Worm (Caenorhabditis elegans) whole organism, L1 larva: ENCODE results near the gene eak-7.

Source experiments
- C04F5.9 ChIP-seq: sonication (generic microtip); optimal IDR thresholded peaks from 2 replicates; lab custom pipeline; 2016; ENCODE audit warnings: missing genetic modification characterization, missing compliant biosample characterization
- C16A3.4 ChIP-seq: fragments of 150-350 bp; optimal IDR thresholded peaks from 2 replicates; lab custom pipeline; 2014; ENCODE audit warnings: missing biosample characterization, missing genetic modification characterization
- Y116A8C.19 ChIP-seq: sonication (generic microtip); optimal IDR thresholded peaks from 2 replicates; lab custom pipeline; 2016; ENCODE audit warnings: missing compliant biosample characterization, missing genetic modification characterization, borderline replicate concordance
- aha-1 ChIP-seq: fragments of 150-350 bp; optimal IDR thresholded peaks from 2 replicates; lab custom pipeline; 2014; ENCODE audit warnings: missing biosample characterization, missing genetic modification characterization
- ceh-82 ChIP-seq, 3 experiments: fragments of 150-350 bp in 1 of 3; sonication (generic microtip) in 2 of 3; optimal IDR thresholded peaks; 2 replicates each; lab custom pipeline; 2014 to 2017; ENCODE audit warnings: missing biosample characterization in 3 of 3, missing genetic modification characterization in 3 of 3
- ceh-88 ChIP-seq: fragments of 200-800 bp; sonication (Bioruptor generic); IDR thresholded peaks from 2 replicates; pipeline ENCODE4 v1.3.6; 2022; ENCODE audit warnings: missing genetic modification characterization, missing compliant biosample characterization
- ces-1 ChIP-seq: fragments of 150-350 bp; optimal IDR thresholded peaks from 2 replicates; lab custom pipeline; 2014; ENCODE audit warnings: missing biosample characterization, missing genetic modification reagents, missing genetic modification characterization
- dpl-1 ChIP-seq, 3 experiments: fragments of 150-350 bp in 2 of 3; sonication (generic microtip) in 1 of 3; optimal IDR thresholded peaks; 2 replicates each; lab custom pipeline; 2014 to 2017; ENCODE audit warnings: missing biosample characterization in 3 of 3, missing genetic modification characterization in 3 of 3, missing genetic modification reagents in 3 of 3
- efl-1 ChIP-seq, 4 experiments: fragments of 150-350 bp; optimal IDR thresholded peaks in 3 of 4; peaks in 1 of 4; 1 replicate in 1 of 4; 2 replicates in 3 of 4; lab custom pipeline; 2014; ENCODE audit warnings: missing biosample characterization in 2 of 4, missing genetic modification characterization in 2 of 4, missing genetic modification reagents in 2 of 4
- efl-3 ChIP-seq: fragments of 200-800 bp; sonication (Bioruptor generic); optimal IDR thresholded peaks from 2 replicates; lab custom pipeline; 2018; ENCODE audit warnings: mild to moderate bottlenecking, missing genetic modification characterization, missing compliant biosample characterization
- egl-13 ChIP-seq: sonication (generic microtip); optimal IDR thresholded peaks from 2 replicates; lab custom pipeline; 2016; ENCODE audit warnings: missing genotype, missing genetic modification reagents, missing genetic modification characterization, missing compliant biosample characterization
- elt-2 ChIP-seq: sonication (generic microtip); optimal IDR thresholded peaks from 2 replicates; lab custom pipeline; 2016; ENCODE audit warnings: missing genetic modification characterization, mild to moderate bottlenecking, inconsistent platforms, missing compliant biosample characterization, missing genetic modification reagents
- fkh-10 ChIP-seq: sonication (generic microtip); optimal IDR thresholded peaks from 2 replicates; lab custom pipeline; 2017; ENCODE audit warnings: missing biosample characterization, missing genetic modification reagents, missing genetic modification characterization
- fkh-4 ChIP-seq: sonication (generic microtip); optimal IDR thresholded peaks from 2 replicates; lab custom pipeline; 2016; ENCODE audit warnings: missing compliant biosample characterization, missing genetic modification characterization, borderline replicate concordance
- fkh-8 ChIP-seq: sonication (generic microtip); optimal IDR thresholded peaks from 2 replicates; lab custom pipeline; 2016; ENCODE audit warnings: mild to moderate bottlenecking, missing genetic modification characterization, missing compliant biosample characterization
- fos-1 ChIP-seq: fragments of 150-350 bp; optimal IDR thresholded peaks from 2 replicates; lab custom pipeline; 2014; ENCODE audit warnings: missing biosample characterization, missing genetic modification characterization
- grh-1 ChIP-seq: fragments of 200-800 bp; sonication (Bioruptor generic); IDR thresholded peaks from 2 replicates; pipeline ENCODE4 v1.3.6; 2022; ENCODE audit warnings: missing genetic modification reagents, missing genetic modification characterization, missing compliant biosample characterization
- hlh-17 ChIP-seq: fragments of 200-800 bp; sonication (Bioruptor generic); optimal IDR thresholded peaks from 2 replicates; lab custom pipeline; 2018; ENCODE audit warnings: missing genetic modification characterization, mild to moderate bottlenecking, missing compliant biosample characterization, moderate library complexity, borderline replicate concordance
- hlh-4 ChIP-seq: sonication (generic microtip); optimal IDR thresholded peaks from 2 replicates; lab custom pipeline; 2016; ENCODE audit warnings: mild to moderate bottlenecking, missing genetic modification characterization, missing compliant biosample characterization
- hpl-2 ChIP-seq: fragments of 150-350 bp; optimal IDR thresholded peaks from 2 replicates; lab custom pipeline; 2014; ENCODE audit warnings: missing biosample characterization, missing genetic modification reagents, missing genetic modification characterization
- isw-1 ChIP-seq: fragments of 200-800 bp; sonication (Bioruptor generic); IDR thresholded peaks from 2 replicates; pipeline ENCODE4 v1.3.6; 2022; ENCODE audit warnings: missing genetic modification characterization, missing compliant biosample characterization
- jun-1 ChIP-seq: fragments of 150-350 bp; optimal IDR thresholded peaks from 2 replicates; lab custom pipeline; 2014; ENCODE audit warnings: missing biosample characterization, missing genetic modification reagents, missing genetic modification characterization
- lin-14 ChIP-seq: fragments of 200-800 bp; sonication (Bioruptor generic); optimal IDR thresholded peaks from 2 replicates; lab custom pipeline; 2018; ENCODE audit warnings: mild to moderate bottlenecking, missing genetic modification characterization, moderate library complexity, missing compliant biosample characterization
- lin-35 ChIP-seq, 2 experiments: fragments of 150-350 bp; optimal IDR thresholded peaks; 2 replicates each; lab custom pipeline; 2014; ENCODE audit warnings: missing biosample characterization in 2 of 2, missing genetic modification characterization in 2 of 2, missing genetic modification reagents in 2 of 2
- lin-39 ChIP-seq: fragments of 150-350 bp; optimal IDR thresholded peaks from 2 replicates; lab custom pipeline; 2014; ENCODE audit warnings: missing biosample characterization, missing genetic modification reagents, missing genetic modification characterization
- lsy-2 ChIP-seq, 2 experiments: fragments of 150-350 bp; optimal IDR thresholded peaks; 2 replicates each; lab custom pipeline; 2014; ENCODE audit warnings: missing biosample characterization in 2 of 2, missing genetic modification characterization in 2 of 2
- mab-9 ChIP-seq: fragments of 200-800 bp; sonication (Bioruptor generic); IDR thresholded peaks from 2 replicates; pipeline ENCODE4 v1.3.6; 2022; ENCODE audit warnings: missing genetic modification reagents, missing genetic modification characterization, missing compliant biosample characterization
- mdl-1 ChIP-seq, 2 experiments: fragments of 150-350 bp; optimal IDR thresholded peaks; 2 replicates each; lab custom pipeline; 2014 to 2017; ENCODE audit warnings: missing biosample characterization in 2 of 2, missing genetic modification characterization in 2 of 2, inconsistent platforms in 1 of 2
- mep-1 ChIP-seq: fragments of 150-350 bp; optimal IDR thresholded peaks from 2 replicates; lab custom pipeline; 2014; ENCODE audit warnings: missing biosample characterization, missing genetic modification characterization
- nhr-11 ChIP-seq: fragments of 150-350 bp; optimal IDR thresholded peaks from 2 replicates; lab custom pipeline; 2014; ENCODE audit warnings: missing biosample characterization, missing genetic modification characterization
- nhr-20 ChIP-seq: sonication (generic microtip); optimal IDR thresholded peaks from 2 replicates; lab custom pipeline; 2016; ENCODE audit warnings: mild to moderate bottlenecking, missing genetic modification characterization, missing compliant biosample characterization
- nhr-237 ChIP-seq: fragments of 150-350 bp; optimal IDR thresholded peaks from 2 replicates; lab custom pipeline; 2014; ENCODE audit warnings: missing biosample characterization, missing genetic modification characterization
- nhr-28 ChIP-seq: fragments of 150-350 bp; optimal IDR thresholded peaks from 2 replicates; lab custom pipeline; 2014; ENCODE audit warnings: missing biosample characterization, missing genetic modification characterization
- nhr-47 ChIP-seq: sonication (generic microtip); optimal IDR thresholded peaks from 2 replicates; lab custom pipeline; 2016; ENCODE audit warnings: mild to moderate bottlenecking, missing genetic modification characterization, moderate library complexity, missing compliant biosample characterization
- nhr-71 ChIP-seq: sonication (generic microtip); optimal IDR thresholded peaks from 2 replicates; lab custom pipeline; 2016; ENCODE audit warnings: mild to moderate bottlenecking, missing genetic modification characterization, moderate library complexity, missing compliant biosample characterization
- nhr-77 ChIP-seq: fragments of 150-350 bp; optimal IDR thresholded peaks from 2 replicates; lab custom pipeline; 2014; ENCODE audit warnings: missing biosample characterization, missing genetic modification characterization
- nhr-84 ChIP-seq: sonication (generic microtip); optimal IDR thresholded peaks from 2 replicates; lab custom pipeline; 2017; ENCODE audit warnings: missing biosample characterization, missing genetic modification characterization
- nhr-85 ChIP-seq: sonication (generic microtip); peaks from one replicate; lab custom pipeline; 2016; ENCODE audit warnings: missing genetic modification characterization, inconsistent platforms, missing compliant biosample characterization
- pag-3 ChIP-seq: sonication (generic microtip); optimal IDR thresholded peaks from 2 replicates; lab custom pipeline; 2017; ENCODE audit warnings: missing genetic modification characterization, mild to moderate bottlenecking, missing compliant biosample characterization, antibody characterized with exemption, borderline replicate concordance; ENCODE audit not compliant: insufficient read depth
- pqm-1 ChIP-seq: sonication (generic microtip); optimal IDR thresholded peaks from 3 replicates; lab custom pipeline; 2017; ENCODE audit warnings: missing biosample characterization, missing genetic modification characterization
- rnt-1 ChIP-seq: sonication (generic microtip); optimal IDR thresholded peaks from 2 replicates; lab custom pipeline; 2016; ENCODE audit warnings: mild to moderate bottlenecking, missing genetic modification characterization, moderate library complexity, missing compliant biosample characterization
- skn-1 ChIP-seq: fragments of 150-350 bp; optimal IDR thresholded peaks from 2 replicates; lab custom pipeline; 2014; ENCODE audit warnings: missing biosample characterization, missing genetic modification characterization
- snu-23 ChIP-seq: sonication (generic microtip); optimal IDR thresholded peaks from 2 replicates; lab custom pipeline; 2016; ENCODE audit warnings: missing genetic modification characterization, missing compliant biosample characterization
- unc-130 ChIP-seq: fragments of 150-350 bp; optimal IDR thresholded peaks from 2 replicates; lab custom pipeline; 2017; ENCODE audit warnings: missing biosample characterization, missing genetic modification characterization, inconsistent platforms
- unc-86 ChIP-seq: sonication (generic microtip); optimal IDR thresholded peaks from 2 replicates; lab custom pipeline; 2016; ENCODE audit warnings: missing genetic modification characterization, missing compliant biosample characterization
- vab-15 ChIP-seq: sonication (generic microtip); optimal IDR thresholded peaks from 2 replicates; lab custom pipeline; 2017; ENCODE audit warnings: missing genotype, mild to moderate bottlenecking, missing genetic modification characterization, missing compliant biosample characterization
- zag-1 ChIP-seq: fragments of 150-350 bp; optimal IDR thresholded peaks from 2 replicates; lab custom pipeline; 2014; ENCODE audit warnings: missing biosample characterization, missing genetic modification characterization
- ztf-11 ChIP-seq, 2 experiments: sonication (generic microtip); optimal IDR thresholded peaks; 2 replicates each; lab custom pipeline; 2016 to 2017; ENCODE audit warnings: missing genetic modification characterization in 2 of 2, missing biosample characterization in 1 of 2, missing compliant biosample characterization in 1 of 2

eak-7 gene

DNA sequence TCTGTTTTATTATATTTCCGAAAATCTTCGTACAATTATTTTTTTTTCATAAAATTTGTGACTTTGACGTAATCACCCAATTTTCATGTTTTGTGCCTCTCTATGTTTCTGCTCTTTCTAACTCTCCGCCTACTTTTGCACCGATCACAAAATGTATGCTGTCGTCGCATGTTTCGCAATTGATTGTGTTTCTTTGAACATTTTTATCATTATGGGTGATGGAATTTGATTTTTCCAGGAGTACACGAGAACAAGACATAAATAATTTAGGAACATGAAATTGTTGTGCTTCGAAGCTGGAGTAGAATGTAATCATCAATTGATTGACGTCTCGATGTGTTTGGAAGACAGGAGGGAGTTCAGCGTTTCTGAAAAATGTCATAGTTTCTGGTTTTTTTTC, 35.2 kb upstream of the eak-7 start:
- peak in 1 of 2 experiments; percentile 24 for TF ChIP-seq lin-35 (GFP tag; optimal IDR thresholded peaks at IDR 0.05; lab: Kevin White, UChicago)
- TF ChIP-seq nhr-85 (tag; lab: Kevin White, UChicago) = no peak
- no peak for TF ChIP-seq mdl-1 (tag; optimal IDR thresholded peaks at IDR 0.05; lab: Kevin White, UChicago)
- no peak for TF ChIP-seq C04F5.9 (tag; lab: Kevin White, UChicago)
- TF ChIP-seq fkh-8 (tag; lab: Kevin White, UChicago) = no peak
- no peak for TF ChIP-seq hlh-4
- peak; percentile 7 for TF ChIP-seq nhr-20 (tag; lab: Kevin White, UChicago)
- peak; percentile 55 for TF ChIP-seq elt-2 (tag; lab: Kevin White, UChicago)
- TF ChIP-seq fkh-4 (tag; lab: Kevin White, UChicago) = no peak
- TF ChIP-seq hlh-17 = no peak
- no peak for TF ChIP-seq egl-13
- TF ChIP-seq unc-86 (tag; lab: Kevin White, UChicago) = no peak
- no peak for TF ChIP-seq jun-1
- no peak for TF ChIP-seq aha-1 (tag; lab: Kevin White, UChicago)
- no peak for TF ChIP-seq efl-3 (GFP tag; lab: Kevin White, UChicago)
- no peak for TF ChIP-seq grh-1
- TF ChIP-seq lin-39 (tag; lab: Kevin White, UChicago) = no peak
- no peak for TF ChIP-seq lsy-2 (tag; optimal IDR thresholded peaks at IDR 0.05; lab: Kevin White, UChicago)
- no peak for TF ChIP-seq nhr-11
- TF ChIP-seq isw-1 (GFP tag; lab: Robert Waterston, UW) = no peak
- no peak for TF ChIP-seq efl-1 (optimal IDR thresholded peaks at IDR 0.05; lab: Kevin White, UChicago)
- no peak for TF ChIP-seq efl-1 (GFP tag; optimal IDR thresholded peaks at IDR 0.05 in 1 of 2; lab: Kevin White, UChicago)
- no peak for TF ChIP-seq unc-130 (tag; lab: Kevin White, UChicago)
- no peak for TF ChIP-seq zag-1
- TF ChIP-seq Y116A8C.19 (tag; lab: Kevin White, UChicago) = no peak
- TF ChIP-seq ceh-82 (tag; optimal IDR thresholded peaks at IDR 0.05; lab: Kevin White, UChicago) = no peak
- no peak for TF ChIP-seq skn-1 (tag; lab: Kevin White, UChicago)
- no peak for TF ChIP-seq pag-3 (tag; lab: Kevin White, UChicago)
- no peak for TF ChIP-seq nhr-71 (tag; lab: Kevin White, UChicago)
- TF ChIP-seq nhr-77 (tag; lab: Kevin White, UChicago) = no peak
- no peak for TF ChIP-seq nhr-47 (tag; lab: Kevin White, UChicago)
- TF ChIP-seq pqm-1 (tag; lab: Kevin White, UChicago) = peak; percentile 10
- no peak for TF ChIP-seq lin-14 (GFP tag; lab: Kevin White, UChicago)

DNA sequence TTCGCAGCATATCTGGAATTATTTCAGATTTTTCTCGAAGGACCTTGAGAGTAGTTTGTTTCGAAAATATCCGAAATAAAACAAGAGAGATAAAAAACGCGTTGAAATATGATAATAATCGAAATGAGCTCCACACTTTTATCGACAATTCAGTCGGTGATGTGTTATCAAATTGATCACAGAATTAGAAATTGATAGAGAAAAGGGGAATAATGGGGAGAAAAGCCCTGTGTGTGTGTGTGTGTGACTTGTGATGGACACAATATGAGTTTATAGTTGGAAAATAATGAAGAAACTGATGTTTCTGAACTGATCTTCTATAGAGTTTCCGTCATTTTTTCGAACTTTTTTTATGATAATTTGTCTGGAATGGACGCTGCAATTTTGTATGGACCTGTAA, 33.4 kb upstream of the eak-7 start, which contains the start of gene pgp-1:
TSS of gene pgp-1 (minus strand) at position 12 of the 400 bp plus-strand sequence.
- TF ChIP-seq ceh-82 (tag; optimal IDR thresholded peaks at IDR 0.05; lab: Kevin White, UChicago) (no peak), unc-130 (tag; lab: Kevin White, UChicago) (no peak), nhr-71 (tag; lab: Kevin White, UChicago) (no peak), ceh-88 (GFP tag; lab: Robert Waterston, UW) (no peak), nhr-237 (tag; lab: Kevin White, UChicago) (no peak), pag-3 (tag; lab: Kevin White, UChicago) (no peak), mab-9 (GFP tag; lab: Robert Waterston, UW) (no peak), pqm-1 (tag; lab: Kevin White, UChicago) (peak; percentile 88), lin-14 (GFP tag; lab: Kevin White, UChicago) (peak; percentile 13), hpl-2 (GFP tag; lab: Kevin White, UChicago) (no peak), snu-23 (no peak), rnt-1 (tag; lab: Kevin White, UChicago) (no peak), nhr-20 (tag; lab: Kevin White, UChicago) (peak; percentile 20), nhr-84 (tag; lab: Kevin White, UChicago) (no peak), vab-15 (no peak), C16A3.4 (tag; lab: Kevin White, UChicago) (no peak), nhr-28 (tag; lab: Kevin White, UChicago) (no peak), egl-13 (no peak), hlh-17 (no peak), fkh-4 (tag; lab: Kevin White, UChicago) (no peak), mep-1 (tag; lab: Kevin White, UChicago) (no peak), fkh-10 (GFP tag; lab: Kevin White, UChicago) (no peak), ces-1 (GFP tag; lab: Kevin White, UChicago) (no peak), dpl-1 (GFP tag; optimal IDR thresholded peaks at IDR 0.05; lab: Kevin White, UChicago) (no peak), nhr-77 (tag; lab: Kevin White, UChicago) (no peak), nhr-47 (tag; lab: Kevin White, UChicago) (no peak), hlh-4 (no peak), lin-35 (GFP tag; optimal IDR thresholded peaks at IDR 0.05; lab: Kevin White, UChicago) (peak in 1 of 2 experiments; percentile 27), ztf-11 (tag; optimal IDR thresholded peaks at IDR 0.05; lab: Kevin White, UChicago) (no peak), fos-1 (no peak), elt-2 (tag; lab: Kevin White, UChicago) (peak; percentile 90), nhr-85 (tag; lab: Kevin White, UChicago) (no peak), C04F5.9 (tag; lab: Kevin White, UChicago) (no peak), lsy-2 (tag; optimal IDR thresholded peaks at IDR 0.05; lab: Kevin White, UChicago) (no peak)
